Fruit fly (Drosophila melanogaster) whole organism, pupa: Measurements from ENCODE around the gene CG32026.

ENCODE experiments used
- CG10348 ChIP-seq: fragments of 200-800 bp; sonication (Bioruptor generic); IDR thresholded peaks from 2 replicates; pipeline ENCODE4 v1.3.6; 2022; ENCODE audit warnings: missing biosample characterization, missing genetic modification characterization
- CG12605 ChIP-seq: fragments of 200-800 bp; sonication (Bioruptor generic); IDR thresholded peaks from 2 replicates; pipeline ENCODE4 v1.3.6; 2022; ENCODE audit warnings: missing biosample characterization, missing genetic modification characterization
- CG13204 ChIP-seq: fragments of 200-800 bp; sonication (Bioruptor generic); optimal IDR thresholded peaks from 2 replicates; lab custom pipeline; 2018; ENCODE audit warnings: missing biosample characterization, mild to moderate bottlenecking, missing genetic modification characterization, moderate library complexity
- CG14655 ChIP-seq: fragments of 200-800 bp; sonication (Bioruptor generic); optimal IDR thresholded peaks from 3 replicates; lab custom pipeline; 2017; ENCODE audit warnings: mild to moderate bottlenecking, missing biosample characterization, missing genetic modification reagents, missing genetic modification characterization
- CG15710 ChIP-seq: fragments of 200-800 bp; sonication (Bioruptor generic); optimal IDR thresholded peaks from 2 replicates; lab custom pipeline; 2018; ENCODE audit warnings: missing biosample characterization, mild to moderate bottlenecking, missing genetic modification characterization, moderate library complexity
- CG17806 ChIP-seq: fragments of 200-800 bp; sonication (Bioruptor generic); optimal IDR thresholded peaks from 2 replicates; lab custom pipeline; 2018; ENCODE audit warnings: missing biosample characterization, mild to moderate bottlenecking, missing genetic modification characterization, moderate library complexity
- CG32121 ChIP-seq: fragments of 200-800 bp; sonication (Bioruptor generic); IDR thresholded peaks from 2 replicates; pipeline ENCODE4 v1.3.6; 2022; ENCODE audit warnings: missing biosample characterization, missing genetic modification characterization
- CG34367 ChIP-seq: fragments of 200-800 bp; sonication (Bioruptor generic); optimal IDR thresholded peaks from 2 replicates; lab custom pipeline; 2018; ENCODE audit warnings: missing biosample characterization, mild to moderate bottlenecking, missing genetic modification characterization
- CG4496 ChIP-seq: fragments of 200-800 bp; sonication (Bioruptor generic); IDR thresholded peaks from 3 replicates; pipeline ENCODE4 v1.3.6; 2022; ENCODE audit warnings: missing biosample characterization, missing genetic modification characterization
- CG8159 ChIP-seq: fragments of 200-800 bp; sonication (Bioruptor generic); optimal IDR thresholded peaks from 3 replicates; lab custom pipeline; 2018; ENCODE audit warnings: missing biosample characterization, mild to moderate bottlenecking, missing genetic modification characterization, moderate library complexity
- CG8301 ChIP-seq: fragments of 200-800 bp; sonication (Bioruptor generic); optimal IDR thresholded peaks from 2 replicates; lab custom pipeline; 2018; ENCODE audit warnings: missing biosample characterization, mild to moderate bottlenecking, missing genetic modification characterization
- CG9948 ChIP-seq: fragments of 200-800 bp; sonication (Bioruptor generic); optimal IDR thresholded peaks from 2 replicates; lab custom pipeline; 2018; ENCODE audit warnings: missing biosample characterization, mild to moderate bottlenecking, missing genetic modification characterization, moderate library complexity
- D1 ChIP-seq: fragments of 200-800 bp; sonication (Bioruptor generic); optimal IDR thresholded peaks from 2 replicates; lab custom pipeline; 2018; ENCODE audit warnings: missing biosample characterization, mild to moderate bottlenecking, missing genetic modification characterization, moderate library complexity
- EcR ChIP-seq: fragments of 200-800 bp; sonication (Bioruptor generic); optimal IDR thresholded peaks from 3 replicates; lab custom pipeline; 2019; ENCODE audit warnings: missing biosample characterization, missing genetic modification characterization, mild to moderate bottlenecking, moderate library complexity, missing genetic modification reagents
- Ets98B ChIP-seq: fragments of 200-800 bp; sonication (Bioruptor generic); IDR thresholded peaks from 2 replicates; pipeline ENCODE4 v1.3.6; 2022; ENCODE audit warnings: missing biosample characterization, missing genetic modification characterization
- Pif1A ChIP-seq: fragments of 200-800 bp; sonication (Bioruptor generic); optimal IDR thresholded peaks from 3 replicates; lab custom pipeline; 2016; ENCODE audit warnings: missing biosample characterization, missing genetic modification characterization
- Pif1B ChIP-seq: fragments of 200-800 bp; sonication (Bioruptor generic); optimal IDR thresholded peaks from 3 replicates; lab custom pipeline; 2016; ENCODE audit warnings: missing biosample characterization, missing genetic modification characterization
- Snoo ChIP-seq: fragments of 200-800 bp; sonication (Bioruptor generic); optimal IDR thresholded peaks from 3 replicates; lab custom pipeline; 2017; ENCODE audit warnings: missing biosample characterization, mild to moderate bottlenecking, missing genetic modification characterization, inconsistent platforms
- fd96Ca ChIP-seq: fragments of 200-800 bp; sonication (Bioruptor generic); IDR thresholded peaks from 3 replicates; pipeline ENCODE4 v1.3.6; 2022; ENCODE audit warnings: missing biosample characterization, missing genetic modification characterization
- gl ChIP-seq: fragments of 200-800 bp; sonication (Bioruptor generic); optimal IDR thresholded peaks from 2 replicates; lab custom pipeline; 2018; ENCODE audit warnings: missing biosample characterization, mild to moderate bottlenecking, missing genetic modification characterization
- rn ChIP-seq: fragments of 200-800 bp; sonication (Bioruptor generic); IDR thresholded peaks from 2 replicates; pipeline ENCODE4 v1.3.6; 2022; ENCODE audit warnings: missing biosample characterization, missing genetic modification characterization

Gene CG32026

dm6 chr3L:8834886-8835285, 1.4 kb upstream of the CG32026 start:
- TF ChIP-seq rn (no peak), Snoo (tag; lab: Kevin White, UChicago) (no peak), CG4496 (GFP tag; lab: Robert Waterston, UW) (peak; percentile 23; the same call in 1 of the 3 replicates)

- TF ChIP-seq CG34367 (tag; lab: Kevin White, UChicago) (no peak), CG8301 (tag; lab: Kevin White, UChicago) (no peak), Pif1B (GFP tag; lab: Kevin White, UChicago) (no peak), D1 (tag; lab: Kevin White, UChicago) (no peak)
These were observed 821 bp upstream of the CG32026 start for dm6 chr3L:8835441-8835840.

dm6 chr3L:8839130-8839529, 2.9 kb downstream of the CG32026 start:
- TF ChIP-seq gl = no peak
- TF ChIP-seq CG15710 (tag; lab: Kevin White, UChicago) = no peak
- no peak for TF ChIP-seq CG9948
- peak; percentile 60 for TF ChIP-seq CG13204 (GFP tag; lab: Kevin White, UChicago)
- TF ChIP-seq CG4496 (GFP tag; lab: Robert Waterston, UW) = no peak
- TF ChIP-seq EcR (GFP tag; lab: Kevin White, UChicago) = peak; percentile 92
- no peak for TF ChIP-seq CG8301 (tag; lab: Kevin White, UChicago)
- TF ChIP-seq CG34367 (tag; lab: Kevin White, UChicago) = no peak
- TF ChIP-seq CG17806 (tag; lab: Kevin White, UChicago) = no peak
- TF ChIP-seq fd96Ca (GFP tag; lab: Robert Waterston, UW) = 0 out of 3 replicates have a peak, but pooled peaks have one; percentile 10
- no peak for TF ChIP-seq CG10348 (GFP tag; lab: Robert Waterston, UW)

dm6 chr3L:8839563-8840425, 3.5 kb downstream of the CG32026 start:
- TF ChIP-seq Pif1A (GFP tag; lab: Kevin White, UChicago) = peak; percentile 69
- peak; percentile 47 for TF ChIP-seq CG34367 (tag; lab: Kevin White, UChicago)
- peak; percentile 66 for TF ChIP-seq CG15710 (tag; lab: Kevin White, UChicago)
- TF ChIP-seq Ets98B (GFP tag; lab: Robert Waterston, UW) = no peak
- peak; percentile 21 for TF ChIP-seq D1 (tag; lab: Kevin White, UChicago)
- peak; percentile 75 for TF ChIP-seq Pif1B (GFP tag; lab: Kevin White, UChicago)
- TF ChIP-seq CG32121 (GFP tag; lab: Robert Waterston, UW) = no peak
- no peak for TF ChIP-seq rn
- peak; percentile 43 for TF ChIP-seq Snoo (tag; lab: Kevin White, UChicago)
- peak; percentile 12; the same call in 1 of the 2 replicates for TF ChIP-seq CG12605
- TF ChIP-seq CG9948 = peak; percentile 65
- no peak for TF ChIP-seq CG10348 (GFP tag; lab: Robert Waterston, UW)
- peak; percentile 79 for TF ChIP-seq CG8159 (tag; lab: Kevin White, UChicago)
- TF ChIP-seq CG8301 (tag; lab: Kevin White, UChicago) = peak; percentile 78
- peak; percentile 48 for TF ChIP-seq EcR (GFP tag; lab: Kevin White, UChicago)
- TF ChIP-seq gl = peak; percentile 46
- no peak for TF ChIP-seq fd96Ca (GFP tag; lab: Robert Waterston, UW)
- TF ChIP-seq CG14655 (GFP tag; lab: Kevin White, UChicago) = peak; percentile 83
- TF ChIP-seq CG4496 (GFP tag; lab: Robert Waterston, UW) = peak; percentile 20; the same call in 1 of the 3 replicates
- TF ChIP-seq CG17806 (tag; lab: Kevin White, UChicago) = peak; percentile 70
- peak; percentile 41 for TF ChIP-seq CG13204 (GFP tag; lab: Kevin White, UChicago)

- peak; percentile 47 for TF ChIP-seq CG32121 (GFP tag; lab: Robert Waterston, UW)
- TF ChIP-seq fd96Ca (GFP tag; lab: Robert Waterston, UW) = no peak
- no peak for TF ChIP-seq Pif1B (GFP tag; lab: Kevin White, UChicago)
- TF ChIP-seq Snoo (tag; lab: Kevin White, UChicago) = peak; percentile 64
- peak; percentile 63 for TF ChIP-seq CG8159 (tag; lab: Kevin White, UChicago)
- TF ChIP-seq EcR (GFP tag; lab: Kevin White, UChicago) = no peak
- peak; percentile 46 for TF ChIP-seq CG14655 (GFP tag; lab: Kevin White, UChicago)
- TF ChIP-seq CG15710 (tag; lab: Kevin White, UChicago) = peak; percentile 63
- TF ChIP-seq CG12605 = no peak
- TF ChIP-seq Ets98B (GFP tag; lab: Robert Waterston, UW) = 0 out of 2 replicates have a peak, but pooled peaks have one; percentile 14
- peak; percentile 41 for TF ChIP-seq CG34367 (tag; lab: Kevin White, UChicago)
- TF ChIP-seq CG4496 (GFP tag; lab: Robert Waterston, UW) = peak; percentile 56; the same call in 2 of the 3 replicates
- TF ChIP-seq CG17806 (tag; lab: Kevin White, UChicago) = peak; percentile 60
- peak; percentile 20; the same call in 1 of the 2 replicates for TF ChIP-seq rn
- TF ChIP-seq CG10348 (GFP tag; lab: Robert Waterston, UW) = no peak
- TF ChIP-seq CG13204 (GFP tag; lab: Kevin White, UChicago) = no peak
- TF ChIP-seq gl = no peak
- peak; percentile 58 for TF ChIP-seq CG9948
- peak; percentile 40 for TF ChIP-seq Pif1A (GFP tag; lab: Kevin White, UChicago)
- TF ChIP-seq D1 (tag; lab: Kevin White, UChicago) = no peak
- peak; percentile 41 for TF ChIP-seq CG8301 (tag; lab: Kevin White, UChicago)
These were observed 5.5 kb downstream of the CG32026 start for dm6 chr3L:8841757-8842156.
